Worm (Caenorhabditis elegans) whole organism, L3 larva: ENCODE results near the gene R06F6.8.

Source experiments
- R02D3.7 ChIP-seq: fragments of 150-350 bp; optimal IDR thresholded peaks from 2 replicates; lab custom pipeline; 2014; ENCODE audit warnings: missing biosample characterization, missing genetic modification characterization
- ama-1 ChIP-seq: fragments of 150-350 bp; optimal IDR thresholded peaks from 2 replicates; lab custom pipeline; 2018
- fkh-10 ChIP-seq: sonication (generic microtip); optimal IDR thresholded peaks from 2 replicates; lab custom pipeline; 2017; ENCODE audit warnings: missing biosample characterization, missing genetic modification reagents, missing genetic modification characterization
- nhr-76 ChIP-seq: fragments of 150-350 bp; sonication (generic microtip); optimal IDR thresholded peaks from 5 replicates; lab custom pipeline; 2014; ENCODE audit warnings: missing biosample characterization, missing genetic modification characterization
- snpc-4 ChIP-seq: fragments of 150-350 bp; optimal IDR thresholded peaks from 2 replicates; lab custom pipeline; 2014; ENCODE audit warnings: missing biosample characterization, missing genetic modification characterization
- unc-39 ChIP-seq: sonication (generic microtip); optimal IDR thresholded peaks from 4 replicates; lab custom pipeline; 2017; ENCODE audit warnings: missing biosample characterization, missing genetic modification characterization

- TF ChIP-seq snpc-4 (no peak), unc-39 (tag; lab: Kevin White, UChicago) (no peak), ama-1 (lab: Kevin White, UChicago) (no peak), fkh-10 (GFP tag; lab: Kevin White, UChicago) (no peak), R02D3.7 (tag; lab: Kevin White, UChicago) (no peak), nhr-76 (tag; lab: Kevin White, UChicago) (no peak)
Observed at ce11 chrII:10867219-10867618, 47.4 kb upstream of the R06F6.8 start.
